Fruit fly (Drosophila melanogaster) whole organism, prepupa: ENCODE results near the gene Stt3B.
A peak's percentile ranks its signal among the peaks of the same experiment; 100 is the strongest.

Source experiments
- Blimp-1 ChIP-seq: fragments of 200-800 bp; sonication (Bioruptor generic); optimal IDR thresholded peaks from 3 replicates; lab custom pipeline; 2017; ENCODE audit warnings: missing biosample characterization, missing genetic modification characterization, mild to moderate bottlenecking, moderate library complexity, missing genetic modification reagents
- CG10631 ChIP-seq: fragments of 200-800 bp; sonication (Bioruptor generic); optimal IDR thresholded peaks from 2 replicates; lab custom pipeline; 2016; ENCODE audit warnings: missing biosample characterization, missing genetic modification characterization
- CG11762 ChIP-seq: fragments of 200-800 bp; sonication (Bioruptor generic); optimal IDR thresholded peaks from 3 replicates; lab custom pipeline; 2016; ENCODE audit warnings: missing biosample characterization, missing genetic modification characterization; ENCODE audit not compliant: insufficient read depth
- CG11902 ChIP-seq: fragments of 200-800 bp; sonication (Bioruptor generic); optimal IDR thresholded peaks from 3 replicates; lab custom pipeline; 2016; ENCODE audit warnings: missing biosample characterization, missing genetic modification characterization
- CG15336 ChIP-seq: fragments of 200-800 bp; sonication (Bioruptor generic); IDR thresholded peaks from 2 replicates; pipeline ENCODE4 v1.3.6; 2022; ENCODE audit warnings: missing biosample characterization, missing genetic modification characterization
- CG16779 ChIP-seq: fragments of 200-800 bp; sonication (Bioruptor generic); optimal IDR thresholded peaks from 3 replicates; lab custom pipeline; 2017; ENCODE audit warnings: missing biosample characterization, mild to moderate bottlenecking, missing genetic modification characterization
- CG3032 ChIP-seq: fragments of 200-800 bp; optimal IDR thresholded peaks from 2 replicates; lab custom pipeline; 2019; ENCODE audit warnings: missing biosample characterization, mild to moderate bottlenecking, missing genetic modification characterization, moderate library complexity
- CG31627 ChIP-seq: fragments of 200-800 bp; sonication (Bioruptor generic); optimal IDR thresholded peaks from 3 replicates; lab custom pipeline; 2016; ENCODE audit warnings: missing biosample characterization, missing genetic modification characterization
- CG32006 ChIP-seq: fragments of 200-800 bp; sonication (Bioruptor generic); optimal IDR thresholded peaks from 3 replicates; lab custom pipeline; 2017; ENCODE audit warnings: missing biosample characterization, mild to moderate bottlenecking, missing genetic modification characterization
- CG34406 ChIP-seq: fragments of 200-800 bp; sonication (Bioruptor generic); optimal IDR thresholded peaks from 3 replicates; lab custom pipeline; 2016; ENCODE audit warnings: missing biosample characterization, missing genetic modification characterization
- CG4318 ChIP-seq: fragments of 200-800 bp; sonication (Bioruptor generic); optimal IDR thresholded peaks from 3 replicates; lab custom pipeline; 2017; ENCODE audit warnings: missing biosample characterization, mild to moderate bottlenecking, missing genetic modification characterization
- CG6163 ChIP-seq: fragments of 200-800 bp; sonication (Bioruptor generic); IDR thresholded peaks from 3 replicates; pipeline ENCODE4 v1.3.6; 2022; ENCODE audit warnings: missing biosample characterization, missing genetic modification characterization
- CG6276 ChIP-seq: fragments of 200-800 bp; sonication (Bioruptor generic); optimal IDR thresholded peaks from 2 replicates; lab custom pipeline; 2017; ENCODE audit warnings: missing biosample characterization, mild to moderate bottlenecking, missing genetic modification characterization
- CG6792 ChIP-seq: fragments of 200-800 bp; sonication (Bioruptor generic); optimal IDR thresholded peaks from 3 replicates; lab custom pipeline; 2016; ENCODE audit warnings: missing biosample characterization, missing genetic modification characterization
- CG6808 ChIP-seq: fragments of 200-800 bp; sonication (Bioruptor generic); optimal IDR thresholded peaks from 3 replicates; lab custom pipeline; 2017; ENCODE audit warnings: missing biosample characterization, missing genetic modification characterization, mild to moderate bottlenecking, moderate library complexity, missing genetic modification reagents
- CG6854 ChIP-seq: fragments of 200-800 bp; sonication (Bioruptor generic); optimal IDR thresholded peaks from 2 replicates; lab custom pipeline; 2017; ENCODE audit warnings: missing biosample characterization, mild to moderate bottlenecking, missing genetic modification characterization
- CG7368 ChIP-seq: fragments of 200-800 bp; sonication (Bioruptor generic); optimal IDR thresholded peaks from 3 replicates; lab custom pipeline; 2016; ENCODE audit warnings: missing biosample characterization, missing genetic modification characterization
- CG8319 ChIP-seq: fragments of 200-800 bp; sonication (Bioruptor generic); optimal IDR thresholded peaks from 3 replicates; lab custom pipeline; 2016; ENCODE audit warnings: missing biosample characterization, missing genetic modification characterization
- CG9139 ChIP-seq: fragments of 200-800 bp; sonication (Bioruptor generic); optimal IDR thresholded peaks from 3 replicates; lab custom pipeline; 2017; ENCODE audit warnings: missing biosample characterization, mild to moderate bottlenecking, missing genetic modification characterization
- Eip78C ChIP-seq: fragments of 200-800 bp; sonication (Bioruptor generic); peaks from one replicate; lab custom pipeline; 2016; ENCODE audit warnings: missing biosample characterization, missing genetic modification characterization
- Eip93F ChIP-seq: fragments of 200-800 bp; sonication (Bioruptor generic); optimal IDR thresholded peaks from 2 replicates; lab custom pipeline; 2016; ENCODE audit warnings: missing biosample characterization, mild to moderate bottlenecking, missing genetic modification characterization
- Ets21C ChIP-seq: fragments of 200-800 bp; sonication (Bioruptor generic); optimal IDR thresholded peaks from 3 replicates; lab custom pipeline; 2016; ENCODE audit warnings: missing biosample characterization, missing genetic modification characterization
- Ets96B ChIP-seq: fragments of 200-800 bp; optimal IDR thresholded peaks from 2 replicates; lab custom pipeline; 2019; ENCODE audit warnings: missing biosample characterization, mild to moderate bottlenecking, missing genetic modification characterization, moderate library complexity
- Gug ChIP-seq: fragments of 200-800 bp; sonication (Bioruptor generic); IDR thresholded peaks from 2 replicates; pipeline ENCODE4 v1.3.6; 2022; ENCODE audit warnings: missing biosample characterization, missing genetic modification characterization
- Hr4 ChIP-seq: fragments of 200-800 bp; sonication (Bioruptor generic); optimal IDR thresholded peaks from 3 replicates; lab custom pipeline; 2016; ENCODE audit warnings: missing biosample characterization, missing genetic modification characterization
- Lpt ChIP-seq: fragments of 200-800 bp; sonication (Bioruptor generic); optimal IDR thresholded peaks from 3 replicates; lab custom pipeline; 2016; ENCODE audit warnings: missing biosample characterization, missing genetic modification characterization
- Met ChIP-seq: fragments of 200-800 bp; sonication (Bioruptor generic); optimal IDR thresholded peaks from 3 replicates; lab custom pipeline; 2016; ENCODE audit warnings: missing biosample characterization, missing genetic modification characterization
- Smox ChIP-seq: fragments of 200-800 bp; sonication (Bioruptor generic); optimal IDR thresholded peaks from 3 replicates; lab custom pipeline; 2016; ENCODE audit warnings: missing biosample characterization, missing genetic modification characterization
- Sox102F ChIP-seq: fragments of 200-800 bp; sonication (Bioruptor generic); optimal IDR thresholded peaks from 2 replicates; lab custom pipeline; 2016; ENCODE audit warnings: missing biosample characterization, mild to moderate bottlenecking, missing genetic modification characterization
- Sox14 ChIP-seq: fragments of 200-800 bp; sonication (Bioruptor generic); optimal IDR thresholded peaks from 3 replicates; lab custom pipeline; 2016; ENCODE audit warnings: missing biosample characterization, missing genetic modification characterization
- achi ChIP-seq: fragments of 200-800 bp; sonication (Bioruptor generic); optimal IDR thresholded peaks from 3 replicates; lab custom pipeline; 2016; ENCODE audit warnings: missing biosample characterization, missing genetic modification characterization
- acj6 ChIP-seq: fragments of 200-800 bp; sonication (Bioruptor generic); optimal IDR thresholded peaks from 3 replicates; lab custom pipeline; 2016; ENCODE audit warnings: missing biosample characterization, missing genetic modification characterization
- cyc ChIP-seq: fragments of 200-800 bp; sonication (Bioruptor generic); optimal IDR thresholded peaks from 3 replicates; lab custom pipeline; 2016; ENCODE audit warnings: missing biosample characterization, missing genetic modification characterization
- dsx ChIP-seq: fragments of 200-800 bp; optimal IDR thresholded peaks from 3 replicates; lab custom pipeline; 2019; ENCODE audit warnings: missing biosample characterization, mild to moderate bottlenecking, missing genetic modification characterization, moderate library complexity; ENCODE audit not compliant: poor library complexity, severe bottlenecking
- eg ChIP-seq: fragments of 200-800 bp; sonication (Bioruptor generic); IDR thresholded peaks from 3 replicates; pipeline ENCODE4 v1.3.6; 2022; ENCODE audit warnings: missing biosample characterization, missing genetic modification characterization
- esn ChIP-seq: fragments of 200-800 bp; sonication (Bioruptor generic); optimal IDR thresholded peaks from 2 replicates; lab custom pipeline; 2016; ENCODE audit warnings: missing biosample characterization, mild to moderate bottlenecking, missing genetic modification characterization, moderate library complexity
- fd85E ChIP-seq: fragments of 200-800 bp; sonication (Bioruptor generic); optimal IDR thresholded peaks from 3 replicates; lab custom pipeline; 2016; ENCODE audit warnings: missing biosample characterization, missing genetic modification characterization
- fkh ChIP-seq: fragments of 200-800 bp; sonication (Bioruptor generic); optimal IDR thresholded peaks from 3 replicates; lab custom pipeline; 2017; ENCODE audit warnings: missing biosample characterization, mild to moderate bottlenecking, missing genetic modification characterization, moderate library complexity
- lz ChIP-seq: fragments of 200-800 bp; sonication (Bioruptor generic); optimal IDR thresholded peaks from 3 replicates; lab custom pipeline; 2016; ENCODE audit warnings: missing biosample characterization, missing genetic modification characterization
- net ChIP-seq: fragments of 200-800 bp; sonication (Bioruptor generic); optimal IDR thresholded peaks from 3 replicates; lab custom pipeline; 2016; ENCODE audit warnings: missing biosample characterization, missing genetic modification characterization
- ss ChIP-seq, 2 experiments: fragments of 200-800 bp; sonication (Bioruptor generic); optimal IDR thresholded peaks; 2 replicates in 1 of 2; 3 replicates in 1 of 2; lab custom pipeline; 2017 to 2018; ENCODE audit warnings: mild to moderate bottlenecking in 2 of 2, missing biosample characterization in 2 of 2, missing genetic modification characterization in 2 of 2, moderate library complexity in 1 of 2
- svp ChIP-seq: fragments of 200-800 bp; sonication (Bioruptor generic); peaks from one replicate; lab custom pipeline; 2016; ENCODE audit warnings: missing biosample characterization, missing genetic modification characterization
- topi ChIP-seq: fragments of 200-800 bp; sonication (Bioruptor generic); optimal IDR thresholded peaks from 3 replicates; lab custom pipeline; 2016; ENCODE audit warnings: missing biosample characterization, missing genetic modification characterization
- vri ChIP-seq: fragments of 200-800 bp; sonication (Bioruptor generic); optimal IDR thresholded peaks from 3 replicates; lab custom pipeline; 2016; ENCODE audit warnings: missing biosample characterization, mild to moderate bottlenecking, missing genetic modification characterization

Stt3B gene

dm6 chr3R:25056016-25056415 lies 13.4 kb downstream of the Stt3B start, which contains the start of the genes CG31111 and stac:
Gene CG31111, minus strand, starts transcription at chr3R:25056177.
Gene stac, plus strand, starts transcription at chr3R:25056286.
- TF ChIP-seq Eip93F (peak; percentile 18), fkh (GFP tag; lab: Kevin White, UChicago) (peak; percentile 82), CG15336 (GFP tag; lab: Robert Waterston, UW) (no peak), Ets96B (no peak), Sox102F (GFP tag; lab: Kevin White, UChicago) (no peak), vri (no peak)

dm6 chr3R:25054451-25055188 lies 14.8 kb downstream of the Stt3B start, which contains the start of gene CG31109:
Gene CG31109, minus strand, starts transcription at chr3R:25054653.
- no peak for TF ChIP-seq CG6163 (GFP tag; lab: Robert Waterston, UW)
- TF ChIP-seq lz (GFP tag; lab: Kevin White, UChicago) = peak; percentile 12
- peak; percentile 85 for TF ChIP-seq fkh (GFP tag; lab: Kevin White, UChicago)
- no peak for TF ChIP-seq CG7368
- TF ChIP-seq CG31627 (GFP tag; lab: Kevin White, UChicago) = peak; percentile 12
- peak; percentile 8 for TF ChIP-seq Hr4 (GFP tag; lab: Kevin White, UChicago)
- peak; percentile 59 for TF ChIP-seq Eip78C (GFP tag; lab: Kevin White, UChicago)
- TF ChIP-seq cyc (GFP tag; lab: Kevin White, UChicago) = no peak
- TF ChIP-seq esn (GFP tag; lab: Kevin White, UChicago) = peak; percentile 32
- TF ChIP-seq Gug (GFP tag; lab: Robert Waterston, UW) = no peak
- peak; percentile 18 for TF ChIP-seq Eip93F

DNA sequence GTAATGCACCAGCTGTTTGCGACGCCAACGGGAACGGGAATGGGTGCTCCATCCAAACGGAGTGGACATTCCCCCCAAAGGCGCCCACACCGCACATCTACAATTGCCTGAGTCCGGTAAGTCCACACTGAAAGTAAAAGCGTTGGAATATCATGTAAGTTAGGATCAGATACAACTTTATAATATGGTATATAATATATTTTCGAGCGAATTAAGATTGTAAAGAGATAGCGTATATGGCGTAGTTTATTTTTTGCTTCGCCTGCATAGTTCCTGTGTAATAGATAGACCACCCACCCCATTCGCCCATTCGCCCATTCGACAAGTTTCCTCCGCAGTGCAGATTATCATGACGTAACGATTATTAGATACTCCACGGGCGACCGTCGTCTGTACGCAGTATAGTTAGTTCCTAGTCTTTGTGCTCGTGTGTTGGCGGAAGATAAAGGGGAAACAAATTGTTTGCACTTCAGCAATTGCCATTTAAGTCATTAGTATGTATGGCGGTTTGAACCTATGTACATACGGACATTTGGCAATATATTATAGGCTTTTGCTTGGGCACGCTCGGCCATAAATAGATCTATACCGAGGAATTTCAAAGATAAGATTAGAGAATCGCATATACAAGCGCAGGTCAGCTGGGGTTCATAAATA lies 17.9 kb downstream of the Stt3B start:
- TF ChIP-seq Eip78C (GFP tag; lab: Kevin White, UChicago) (peak; percentile 81), CG16779 (tag; lab: Kevin White, UChicago) (peak; percentile 25), achi (peak; percentile 30), acj6 (GFP tag; lab: Kevin White, UChicago) (peak; percentile 17), net (GFP tag; lab: Kevin White, UChicago) (no peak), CG6792 (GFP tag; lab: Kevin White, UChicago) (no peak), CG8319 (GFP tag; lab: Kevin White, UChicago) (no peak), fd85E (no peak), CG32006 (no peak), svp (GFP tag; lab: Kevin White, UChicago) (no peak), CG4318 (GFP tag; lab: Kevin White, UChicago) (no peak), CG11902 (GFP tag; lab: Kevin White, UChicago) (no peak), CG7368 (no peak), Sox14 (GFP tag; lab: Kevin White, UChicago) (peak; percentile 31), Smox (GFP tag; lab: Kevin White, UChicago) (no peak), Blimp-1 (GFP tag; lab: Kevin White, UChicago) (no peak), Met (GFP tag; lab: Kevin White, UChicago) (no peak), Ets21C (GFP tag; lab: Kevin White, UChicago) (no peak), Eip93F (no peak), CG31627 (GFP tag; lab: Kevin White, UChicago) (no peak), cyc (GFP tag; lab: Kevin White, UChicago) (no peak), CG6276 (GFP tag; lab: Kevin White, UChicago) (peak; percentile 68), dsx (GFP tag; lab: Kevin White, UChicago) (no peak), ss (GFP tag; optimal IDR thresholded peaks at IDR 0.05; lab: Kevin White, UChicago) (no peak), lz (GFP tag; lab: Kevin White, UChicago) (no peak), CG6808 (GFP tag; lab: Kevin White, UChicago) (no peak), CG10631 (GFP tag; lab: Kevin White, UChicago) (peak; percentile 24), CG3032 (tag; lab: Kevin White, UChicago) (no peak), CG11762 (GFP tag; lab: Kevin White, UChicago) (no peak), topi (GFP tag; lab: Kevin White, UChicago) (no peak), esn (GFP tag; lab: Kevin White, UChicago) (no peak), CG6163 (GFP tag; lab: Robert Waterston, UW) (peak; percentile 68; the same call in 2 of the 3 replicates), eg (GFP tag; lab: Robert Waterston, UW) (no peak; the same call in 2 of the 3 replicates), Lpt (GFP tag; lab: Kevin White, UChicago) (peak; percentile 64), CG9139 (GFP tag; lab: Kevin White, UChicago) (no peak), CG6854 (GFP tag; lab: Kevin White, UChicago) (no peak), CG34406 (GFP tag; lab: Kevin White, UChicago) (no peak)
